Worm (Caenorhabditis elegans) whole organism, L1 larva: ENCODE results near the gene C27H6.8.

Experiments used
- F16B12.6 ChIP-seq: fragments of 150-350 bp; optimal IDR thresholded peaks from 2 replicates; lab custom pipeline; 2014; ENCODE audit warnings: missing biosample characterization, missing genetic modification characterization
- Y116A8C.19 ChIP-seq: sonication (generic microtip); optimal IDR thresholded peaks from 2 replicates; lab custom pipeline; 2016; ENCODE audit warnings: missing compliant biosample characterization, missing genetic modification characterization, borderline replicate concordance
- aha-1 ChIP-seq: fragments of 150-350 bp; optimal IDR thresholded peaks from 2 replicates; lab custom pipeline; 2014; ENCODE audit warnings: missing biosample characterization, missing genetic modification characterization
- blmp-1 ChIP-seq: fragments of 150-350 bp; optimal IDR thresholded peaks from 2 replicates; lab custom pipeline; 2014; ENCODE audit warnings: missing biosample characterization, missing genetic modification characterization
- ceh-82 ChIP-seq, 3 experiments: fragments of 150-350 bp in 1 of 3; sonication (generic microtip) in 2 of 3; optimal IDR thresholded peaks; 2 replicates each; lab custom pipeline; 2014 to 2017; ENCODE audit warnings: missing biosample characterization in 3 of 3, missing genetic modification characterization in 3 of 3
- ceh-88 ChIP-seq: fragments of 200-800 bp; sonication (Bioruptor generic); IDR thresholded peaks from 2 replicates; pipeline ENCODE4 v1.3.6; 2022; ENCODE audit warnings: missing genetic modification characterization, missing compliant biosample characterization
- ceh-90 ChIP-seq: sonication (generic microtip); optimal IDR thresholded peaks from 2 replicates; lab custom pipeline; 2016; ENCODE audit warnings: missing genetic modification characterization, missing compliant biosample characterization
- ces-1 ChIP-seq: fragments of 150-350 bp; optimal IDR thresholded peaks from 2 replicates; lab custom pipeline; 2014; ENCODE audit warnings: missing biosample characterization, missing genetic modification reagents, missing genetic modification characterization
- dpl-1 ChIP-seq, 3 experiments: fragments of 150-350 bp in 2 of 3; sonication (generic microtip) in 1 of 3; optimal IDR thresholded peaks; 2 replicates each; lab custom pipeline; 2014 to 2017; ENCODE audit warnings: missing biosample characterization in 3 of 3, missing genetic modification characterization in 3 of 3, missing genetic modification reagents in 3 of 3
- efl-1 ChIP-seq, 4 experiments: fragments of 150-350 bp; optimal IDR thresholded peaks in 3 of 4; peaks in 1 of 4; 1 replicate in 1 of 4; 2 replicates in 3 of 4; lab custom pipeline; 2014; ENCODE audit warnings: missing biosample characterization in 2 of 4, missing genetic modification characterization in 2 of 4, missing genetic modification reagents in 2 of 4
- elt-3 ChIP-seq, 6 experiments: fragments of 150-350 bp in 1 of 6; sonication (generic microtip); optimal IDR thresholded peaks; 2 replicates each; lab custom pipeline; 2017 to 2018; ENCODE audit warnings: missing biosample characterization in 6 of 6, missing genetic modification characterization in 6 of 6, inconsistent platforms in 1 of 6
- fkh-4 ChIP-seq: sonication (generic microtip); optimal IDR thresholded peaks from 2 replicates; lab custom pipeline; 2016; ENCODE audit warnings: missing compliant biosample characterization, missing genetic modification characterization, borderline replicate concordance
- grh-1 ChIP-seq: fragments of 200-800 bp; sonication (Bioruptor generic); IDR thresholded peaks from 2 replicates; pipeline ENCODE4 v1.3.6; 2022; ENCODE audit warnings: missing genetic modification reagents, missing genetic modification characterization, missing compliant biosample characterization
- irx-1 ChIP-seq: sonication (generic microtip); optimal IDR thresholded peaks from 2 replicates; lab custom pipeline; 2016; ENCODE audit warnings: missing genetic modification characterization, missing compliant biosample characterization
- isw-1 ChIP-seq: fragments of 200-800 bp; sonication (Bioruptor generic); IDR thresholded peaks from 2 replicates; pipeline ENCODE4 v1.3.6; 2022; ENCODE audit warnings: missing genetic modification characterization, missing compliant biosample characterization
- lin-13 ChIP-seq: fragments of 150-350 bp; optimal IDR thresholded peaks from 2 replicates; lab custom pipeline; 2014; ENCODE audit warnings: missing biosample characterization, missing genetic modification reagents, missing genetic modification characterization
- lin-14 ChIP-seq: fragments of 200-800 bp; sonication (Bioruptor generic); optimal IDR thresholded peaks from 2 replicates; lab custom pipeline; 2018; ENCODE audit warnings: mild to moderate bottlenecking, missing genetic modification characterization, moderate library complexity, missing compliant biosample characterization
- lin-35 ChIP-seq, 2 experiments: fragments of 150-350 bp; optimal IDR thresholded peaks; 2 replicates each; lab custom pipeline; 2014; ENCODE audit warnings: missing biosample characterization in 2 of 2, missing genetic modification characterization in 2 of 2, missing genetic modification reagents in 2 of 2
- lsy-2 ChIP-seq, 2 experiments: fragments of 150-350 bp; optimal IDR thresholded peaks; 2 replicates each; lab custom pipeline; 2014; ENCODE audit warnings: missing biosample characterization in 2 of 2, missing genetic modification characterization in 2 of 2
- mab-9 ChIP-seq: fragments of 200-800 bp; sonication (Bioruptor generic); IDR thresholded peaks from 2 replicates; pipeline ENCODE4 v1.3.6; 2022; ENCODE audit warnings: missing genetic modification reagents, missing genetic modification characterization, missing compliant biosample characterization
- nhr-19 ChIP-seq: fragments of 200-800 bp; sonication (Bioruptor generic); conservative IDR thresholded peaks from 2 replicates; pipeline ENCODE4 v1.3.6; 2022; ENCODE audit warnings: missing genetic modification characterization, missing compliant biosample characterization
- nhr-20 ChIP-seq: sonication (generic microtip); optimal IDR thresholded peaks from 2 replicates; lab custom pipeline; 2016; ENCODE audit warnings: mild to moderate bottlenecking, missing genetic modification characterization, missing compliant biosample characterization
- nhr-237 ChIP-seq: fragments of 150-350 bp; optimal IDR thresholded peaks from 2 replicates; lab custom pipeline; 2014; ENCODE audit warnings: missing biosample characterization, missing genetic modification characterization
- nhr-47 ChIP-seq: sonication (generic microtip); optimal IDR thresholded peaks from 2 replicates; lab custom pipeline; 2016; ENCODE audit warnings: mild to moderate bottlenecking, missing genetic modification characterization, moderate library complexity, missing compliant biosample characterization
- nhr-76 ChIP-seq: sonication (generic microtip); optimal IDR thresholded peaks from 2 replicates; lab custom pipeline; 2017; ENCODE audit warnings: missing biosample characterization, missing genetic modification characterization
- nhr-77 ChIP-seq: fragments of 150-350 bp; optimal IDR thresholded peaks from 2 replicates; lab custom pipeline; 2014; ENCODE audit warnings: missing biosample characterization, missing genetic modification characterization
- nhr-85 ChIP-seq: sonication (generic microtip); peaks from one replicate; lab custom pipeline; 2016; ENCODE audit warnings: missing genetic modification characterization, inconsistent platforms, missing compliant biosample characterization
- nhr-90 ChIP-seq: sonication (generic microtip); optimal IDR thresholded peaks from 2 replicates; lab custom pipeline; 2016; ENCODE audit warnings: mild to moderate bottlenecking, missing genetic modification characterization, missing compliant biosample characterization; ENCODE audit not compliant: poor library complexity
- pag-3 ChIP-seq: sonication (generic microtip); optimal IDR thresholded peaks from 2 replicates; lab custom pipeline; 2017; ENCODE audit warnings: missing genetic modification characterization, mild to moderate bottlenecking, missing compliant biosample characterization, antibody characterized with exemption, borderline replicate concordance; ENCODE audit not compliant: insufficient read depth
- pax-3 ChIP-seq: fragments of 200-800 bp; sonication (Bioruptor generic); optimal IDR thresholded peaks from 2 replicates; lab custom pipeline; 2018; ENCODE audit warnings: mild to moderate bottlenecking, missing genetic modification characterization, moderate library complexity, missing compliant biosample characterization
- rnt-1 ChIP-seq: sonication (generic microtip); optimal IDR thresholded peaks from 2 replicates; lab custom pipeline; 2016; ENCODE audit warnings: mild to moderate bottlenecking, missing genetic modification characterization, moderate library complexity, missing compliant biosample characterization
- skn-1 ChIP-seq: fragments of 150-350 bp; optimal IDR thresholded peaks from 2 replicates; lab custom pipeline; 2014; ENCODE audit warnings: missing biosample characterization, missing genetic modification characterization
- snpc-4 ChIP-seq: fragments of 150-350 bp; optimal IDR thresholded peaks from 2 replicates; lab custom pipeline; 2014; ENCODE audit warnings: missing biosample characterization, missing genetic modification characterization
- snu-23 ChIP-seq: sonication (generic microtip); optimal IDR thresholded peaks from 2 replicates; lab custom pipeline; 2016; ENCODE audit warnings: missing genetic modification characterization, missing compliant biosample characterization
- sptf-1 ChIP-seq: fragments of 150-350 bp; optimal IDR thresholded peaks from 2 replicates; lab custom pipeline; 2014; ENCODE audit warnings: missing biosample characterization, missing genetic modification characterization
- unc-130 ChIP-seq: fragments of 150-350 bp; optimal IDR thresholded peaks from 2 replicates; lab custom pipeline; 2017; ENCODE audit warnings: missing biosample characterization, missing genetic modification characterization, inconsistent platforms
- unc-30 ChIP-seq: sonication (generic microtip); optimal IDR thresholded peaks from 2 replicates; lab custom pipeline; 2017; ENCODE audit warnings: missing biosample characterization, missing genetic modification characterization
- unc-98 ChIP-seq: fragments of 200-800 bp; sonication (Bioruptor generic); IDR thresholded peaks from 2 replicates; pipeline ENCODE4 v1.3.6; 2022; ENCODE audit warnings: missing genetic modification characterization, missing compliant biosample characterization
- zip-4 ChIP-seq: fragments of 200-800 bp; sonication (Bioruptor generic); optimal IDR thresholded peaks from 2 replicates; lab custom pipeline; 2018; ENCODE audit warnings: mild to moderate bottlenecking, missing genetic modification characterization, moderate library complexity, missing compliant biosample characterization
- ztf-11 ChIP-seq, 2 experiments: sonication (generic microtip); optimal IDR thresholded peaks; 2 replicates each; lab custom pipeline; 2016 to 2017; ENCODE audit warnings: missing genetic modification characterization in 2 of 2, missing biosample characterization in 1 of 2, missing compliant biosample characterization in 1 of 2
- ztf-4 ChIP-seq: fragments of 150-350 bp; optimal IDR thresholded peaks from 2 replicates; lab custom pipeline; 2014; ENCODE audit warnings: missing biosample characterization, missing genetic modification characterization

Gene C27H6.8

DNA sequence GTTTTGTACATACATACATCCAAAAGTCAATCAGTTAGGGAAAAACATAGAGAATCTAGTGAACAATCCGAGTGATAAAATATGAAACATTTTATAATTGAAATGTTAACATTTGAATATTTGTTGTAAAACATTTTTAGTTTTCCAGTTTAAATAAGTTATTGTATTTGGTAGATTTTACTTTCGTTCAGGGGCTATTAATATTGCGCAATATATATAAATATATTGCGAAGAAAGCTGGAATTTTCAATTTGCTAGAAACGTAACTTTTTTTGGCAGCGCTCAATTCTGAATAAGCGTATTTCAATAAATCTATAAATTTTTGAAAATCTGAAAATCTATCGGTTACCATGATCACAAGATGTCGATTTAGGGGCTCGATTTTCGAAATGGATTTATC lies 19.9 kb upstream of the C27H6.8 start:
- TF ChIP-seq ztf-11 (tag; optimal IDR thresholded peaks at IDR 0.05; lab: Kevin White, UChicago) (no peak), ces-1 (GFP tag; lab: Kevin White, UChicago) (no peak), nhr-76 (no peak), irx-1 (tag; lab: Kevin White, UChicago) (no peak), sptf-1 (tag; lab: Kevin White, UChicago) (no peak), Y116A8C.19 (no peak), ceh-82 (tag; optimal IDR thresholded peaks at IDR 0.05; lab: Kevin White, UChicago) (no peak), nhr-90 (tag; lab: Kevin White, UChicago) (no peak), ztf-4 (tag; lab: Kevin White, UChicago) (no peak), lin-35 (GFP tag; optimal IDR thresholded peaks at IDR 0.05; lab: Kevin White, UChicago) (no peak), lsy-2 (tag; optimal IDR thresholded peaks at IDR 0.05; lab: Kevin White, UChicago) (no peak), ceh-90 (tag; lab: Kevin White, UChicago) (no peak)
- TF ChIP-seq, all 84 proteins: peak for 0

DNA sequence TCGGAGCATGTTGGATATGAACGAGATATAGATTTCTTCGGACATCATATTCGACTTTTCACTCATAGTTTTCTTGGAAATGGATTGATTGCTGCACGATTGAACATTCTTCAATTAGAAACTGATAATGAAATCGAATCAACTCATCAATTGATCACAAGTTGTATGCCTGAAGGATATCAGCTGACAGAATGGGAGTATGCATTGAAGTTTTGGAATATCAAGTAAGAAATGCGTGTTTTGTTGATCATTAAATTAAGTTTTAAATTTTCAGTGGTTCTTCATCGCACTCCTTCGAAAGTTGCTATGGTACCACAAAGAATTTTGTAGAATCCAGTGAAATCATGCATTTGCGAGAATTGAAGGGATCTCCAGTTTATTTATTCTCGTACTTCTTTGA lies 18.8 kb upstream of the C27H6.8 start:
- TF ChIP-seq ztf-11 (tag; optimal IDR thresholded peaks at IDR 0.05; lab: Kevin White, UChicago), result no peak
- no peak for TF ChIP-seq efl-1 (optimal IDR thresholded peaks at IDR 0.05; lab: Kevin White, UChicago)
- TF ChIP-seq efl-1 (GFP tag; optimal IDR thresholded peaks at IDR 0.05 in 1 of 2; lab: Kevin White, UChicago), result peak in 1 of 2 experiments; percentile 90
- peak; percentile 34 for TF ChIP-seq unc-130 (tag; lab: Kevin White, UChicago)
- no peak for TF ChIP-seq lin-14 (GFP tag; lab: Kevin White, UChicago)
- TF ChIP-seq nhr-237, result no peak
- TF ChIP-seq elt-3 (tag; optimal IDR thresholded peaks at IDR 0.05; lab: Kevin White, UChicago), result peak in 1 of 6 experiments; percentile 27
- no peak for TF ChIP-seq aha-1 (tag; lab: Kevin White, UChicago)
- no peak for TF ChIP-seq nhr-77
- no peak for TF ChIP-seq ceh-82 (tag; optimal IDR thresholded peaks at IDR 0.05; lab: Kevin White, UChicago)
- no peak for TF ChIP-seq lsy-2 (tag; optimal IDR thresholded peaks at IDR 0.05; lab: Kevin White, UChicago)
- TF ChIP-seq unc-30 (tag; lab: Kevin White, UChicago), result no peak
- peak in 1 of 2 experiments; percentile 8 for TF ChIP-seq lin-35 (GFP tag; optimal IDR thresholded peaks at IDR 0.05; lab: Kevin White, UChicago)

DNA sequence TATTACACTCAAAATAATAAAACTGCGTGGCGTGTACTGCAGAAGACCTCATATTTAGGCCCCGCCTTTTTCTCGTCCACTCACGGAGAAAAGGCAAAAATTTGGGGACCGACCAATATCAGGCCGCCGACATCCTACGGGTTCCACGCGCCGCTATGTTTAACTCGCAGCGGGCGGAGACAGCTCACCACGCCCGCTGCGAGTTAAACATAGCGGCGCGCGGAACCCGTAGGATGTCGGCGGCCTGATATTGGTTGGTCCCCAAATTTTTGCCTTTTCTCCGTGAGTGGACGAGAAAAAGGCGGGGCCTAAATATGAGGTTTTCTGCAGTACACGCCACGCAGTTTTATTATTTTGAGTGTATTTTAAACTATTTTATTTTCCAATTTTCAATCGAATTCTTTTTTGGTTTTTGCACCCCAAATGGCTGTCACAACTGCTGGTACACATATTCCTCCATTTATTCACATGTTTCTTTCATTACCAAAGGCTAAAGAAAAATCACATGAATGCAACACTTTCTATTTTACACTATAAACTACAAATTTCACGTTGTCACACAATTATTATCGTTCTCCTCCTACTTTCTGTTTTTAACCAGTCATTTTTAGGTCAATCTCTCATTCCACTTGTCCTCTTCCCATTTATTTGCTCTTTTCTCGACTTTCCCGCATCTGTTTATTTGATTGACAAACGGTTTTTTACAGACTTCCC lies 16.6 kb upstream of the C27H6.8 start, which contains the start of gene uda-1:
TSS of gene uda-1 (plus strand) at position 708 of the 714 bp plus-strand sequence.
- TF ChIP-seq nhr-20 (tag; lab: Kevin White, UChicago) (peak; percentile 21), nhr-85 (tag; lab: Kevin White, UChicago) (peak; percentile 9), lin-35 (GFP tag; optimal IDR thresholded peaks at IDR 0.05; lab: Kevin White, UChicago) (peak in 1 of 2 experiments; percentile 21), blmp-1 (tag; lab: Kevin White, UChicago) (peak; percentile 21), snpc-4 (tag; lab: Kevin White, UChicago) (peak; percentile 67)

DNA sequence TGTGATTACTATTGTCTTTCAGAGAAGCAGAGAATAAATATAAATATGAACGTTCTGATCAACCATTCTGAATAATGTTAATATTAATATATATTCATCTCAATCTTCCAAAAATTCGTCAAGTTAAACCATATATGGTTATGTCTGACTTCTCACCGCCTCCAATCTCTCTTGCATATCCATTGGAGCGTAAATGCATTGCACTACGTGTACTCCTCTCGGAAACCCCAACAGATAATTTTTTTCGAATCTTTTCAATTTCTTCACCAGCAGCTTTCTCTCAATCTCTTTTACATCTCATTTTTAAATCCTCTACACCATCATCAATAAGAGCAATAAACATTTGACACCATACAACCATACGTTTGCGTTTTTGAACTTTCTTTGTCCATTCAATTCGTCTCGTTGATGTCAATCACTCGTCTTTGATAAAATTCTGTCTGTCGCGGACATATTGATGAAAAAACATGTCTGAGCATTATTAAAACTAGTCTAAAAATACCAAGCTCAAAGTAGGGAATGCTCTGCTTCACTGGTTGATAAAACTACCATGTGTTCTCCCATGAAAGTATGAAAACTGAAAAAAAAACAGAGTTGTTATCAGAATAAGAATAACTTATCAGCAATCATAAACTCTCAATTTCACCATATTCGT lies 15.9 kb upstream of the C27H6.8 start:
- TF ChIP-seq ceh-82 (tag; optimal IDR thresholded peaks at IDR 0.05; lab: Kevin White, UChicago) (peak in 1 of 3 experiments; percentile 62), pag-3 (peak; percentile 15), snu-23 (peak; percentile 70), skn-1 (tag; lab: Kevin White, UChicago) (peak; percentile 49), ztf-4 (tag; lab: Kevin White, UChicago) (no peak), nhr-19 (peak; percentile 48), efl-1 (optimal IDR thresholded peaks at IDR 0.05; lab: Kevin White, UChicago) (peak; percentile 68 to 70), efl-1 (GFP tag; optimal IDR thresholded peaks at IDR 0.05 in 1 of 2; lab: Kevin White, UChicago) (peak in 1 of 2 experiments; percentile 44), Y116A8C.19 (no peak), ceh-88 (GFP tag; lab: Robert Waterston, UW) (no peak), nhr-47 (tag; lab: Kevin White, UChicago) (peak; percentile 40), lin-35 (GFP tag; optimal IDR thresholded peaks at IDR 0.05; lab: Kevin White, UChicago) (peak; percentile 30 to 62), lin-13 (GFP tag; lab: Kevin White, UChicago) (peak; percentile 21), fkh-4 (tag; lab: Kevin White, UChicago) (no peak), F16B12.6 (tag; lab: Kevin White, UChicago) (peak; percentile 8), nhr-20 (tag; lab: Kevin White, UChicago) (peak; percentile 60), nhr-85 (tag; lab: Kevin White, UChicago) (peak; percentile 33), unc-98 (GFP tag; lab: Robert Waterston, UW) (no peak), mab-9 (GFP tag; lab: Robert Waterston, UW) (no peak), rnt-1 (tag; lab: Kevin White, UChicago) (peak; percentile 71), dpl-1 (GFP tag; optimal IDR thresholded peaks at IDR 0.05; lab: Kevin White, UChicago) (peak; percentile 54 to 67 (median 60)), isw-1 (GFP tag; lab: Robert Waterston, UW) (no peak), grh-1 (GFP tag; lab: Robert Waterston, UW) (no peak), pax-3 (tag; lab: Kevin White, UChicago) (no peak), zip-4 (GFP tag; lab: Kevin White, UChicago) (no peak)
